Fruit fly (Drosophila melanogaster) Kc167 (cell line): ENCODE measurements around the gene hiw.

Experiments used
- Sin3A ChIP-seq: fragments of >200 bp; optimal IDR thresholded peaks from 2 replicates; lab custom pipeline; 2018; ENCODE audit warnings: missing external identifiers
- h ChIP-seq: fragments of >200 bp; optimal IDR thresholded peaks from 3 replicates; lab custom pipeline; 2018; ENCODE audit warnings: missing external identifiers
- insv ChIP-seq: fragments of >200 bp; optimal IDR thresholded peaks from 3 replicates; lab custom pipeline; 2018; ENCODE audit warnings: missing external identifiers
- ttk ChIP-seq: sonication (Bioruptor generic); optimal IDR thresholded peaks from 2 replicates; lab custom pipeline; 2017; ENCODE audit warnings: missing external identifiers

DNA sequence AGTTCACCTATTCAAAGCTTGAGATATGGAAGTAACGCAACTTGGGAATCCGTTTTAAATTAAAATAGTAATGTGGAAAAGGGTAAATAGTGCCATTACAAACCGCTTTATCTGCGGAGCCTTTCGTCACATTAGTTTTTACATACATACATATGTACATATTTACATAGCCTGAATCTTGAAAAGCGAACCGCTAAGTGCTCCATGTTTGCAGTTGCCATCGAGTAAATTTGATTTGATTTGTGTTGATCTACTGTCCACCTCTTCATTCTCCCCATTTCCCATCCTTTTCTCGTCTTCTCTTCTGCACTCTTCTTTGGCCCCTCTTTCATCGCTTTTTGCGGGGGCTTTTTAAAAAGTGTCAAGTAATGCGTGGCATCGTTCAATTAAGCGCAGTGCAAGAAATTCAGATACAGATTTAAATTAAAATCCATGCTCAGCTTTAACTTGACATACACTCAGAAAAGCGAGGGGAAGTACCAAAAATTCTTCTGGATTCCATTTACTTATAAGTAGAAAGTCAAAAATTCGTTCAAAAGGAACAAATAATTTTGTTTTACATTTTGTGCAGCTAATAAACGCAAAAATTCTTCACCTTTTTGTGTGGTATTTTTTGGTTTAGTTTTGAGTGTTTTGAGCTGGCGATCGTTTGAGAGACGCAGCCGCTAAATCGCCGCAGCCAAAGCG, 20.1 kb downstream of the hiw start:
- TF ChIP-seq ttk (lab: Kevin White, UChicago) (no peak), Sin3A (lab: Kevin White, UChicago) (no peak), insv (lab: Kevin White, UChicago) (no peak), h (lab: Kevin White, UChicago) (no peak)
